Fruit fly (Drosophila melanogaster) whole organism, larva: ENCODE measurements around the gene NFAT.

Source experiments
- noc ChIP-seq: fragments of 200-800 bp; sonication (Bioruptor generic); optimal IDR thresholded peaks from 3 replicates; lab custom pipeline; 2019; ENCODE audit warnings: missing biosample characterization, mild to moderate bottlenecking, missing genetic modification characterization, moderate library complexity

The NFAT gene

DNA sequence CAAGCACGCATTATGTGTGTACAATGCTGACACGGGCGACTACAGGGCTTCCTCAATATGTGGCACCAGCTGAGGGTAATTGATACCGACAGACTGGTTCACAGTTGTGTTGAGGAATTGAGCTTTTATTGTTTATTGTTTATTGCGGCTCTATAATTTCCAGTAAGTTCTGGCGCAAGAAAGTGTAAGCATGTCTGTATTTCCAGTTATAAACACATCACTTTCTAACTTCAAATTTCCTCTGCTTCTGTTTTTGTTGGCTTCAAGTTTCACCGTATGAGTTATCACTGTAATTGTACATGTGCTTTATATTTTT lies 2.0 kb downstream of the NFAT start:
- peak; percentile 71 for TF ChIP-seq noc (tag; lab: Kevin White, UChicago)

DNA sequence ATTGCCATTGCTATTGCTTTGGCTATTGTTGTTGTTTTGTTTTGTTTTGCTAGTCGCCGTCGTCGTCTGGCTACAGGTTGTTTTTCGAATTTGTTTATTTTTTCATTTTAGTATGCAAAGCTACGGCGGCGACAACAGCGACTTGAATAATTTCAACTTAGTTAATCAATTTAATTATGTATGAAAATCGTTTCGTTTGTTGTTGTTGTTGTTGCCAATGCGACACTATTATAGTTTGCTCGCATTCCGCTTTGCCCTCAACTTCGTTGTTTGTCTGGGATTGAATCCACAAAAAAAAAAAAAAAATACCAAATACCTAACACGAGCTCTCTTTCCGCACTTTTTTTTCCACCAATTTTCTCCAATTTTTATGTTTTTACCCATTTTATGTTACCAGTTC lies 3.3 kb downstream of the NFAT start:
- no peak for TF ChIP-seq noc (tag; lab: Kevin White, UChicago)

DNA sequence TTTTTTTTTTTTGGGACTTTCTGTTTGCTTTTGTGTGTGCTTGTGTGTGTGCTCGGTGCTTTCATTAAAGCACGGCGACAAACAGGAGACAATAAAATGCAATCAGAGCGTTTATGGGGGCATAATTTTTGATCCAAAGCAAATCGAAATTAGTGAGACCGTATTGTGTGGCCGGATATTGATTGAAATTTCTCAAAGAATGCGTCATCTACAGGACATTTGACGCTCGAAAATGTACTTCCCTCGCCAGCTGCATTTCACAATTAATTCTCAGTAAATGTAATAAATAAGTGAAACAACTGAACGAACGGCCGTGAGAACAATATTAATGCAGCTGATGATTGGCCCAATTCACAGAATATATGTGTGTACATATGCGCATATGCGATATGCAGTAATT lies 4.9 kb downstream of the NFAT start:
- TF ChIP-seq noc (tag; lab: Kevin White, UChicago) = no peak

DNA sequence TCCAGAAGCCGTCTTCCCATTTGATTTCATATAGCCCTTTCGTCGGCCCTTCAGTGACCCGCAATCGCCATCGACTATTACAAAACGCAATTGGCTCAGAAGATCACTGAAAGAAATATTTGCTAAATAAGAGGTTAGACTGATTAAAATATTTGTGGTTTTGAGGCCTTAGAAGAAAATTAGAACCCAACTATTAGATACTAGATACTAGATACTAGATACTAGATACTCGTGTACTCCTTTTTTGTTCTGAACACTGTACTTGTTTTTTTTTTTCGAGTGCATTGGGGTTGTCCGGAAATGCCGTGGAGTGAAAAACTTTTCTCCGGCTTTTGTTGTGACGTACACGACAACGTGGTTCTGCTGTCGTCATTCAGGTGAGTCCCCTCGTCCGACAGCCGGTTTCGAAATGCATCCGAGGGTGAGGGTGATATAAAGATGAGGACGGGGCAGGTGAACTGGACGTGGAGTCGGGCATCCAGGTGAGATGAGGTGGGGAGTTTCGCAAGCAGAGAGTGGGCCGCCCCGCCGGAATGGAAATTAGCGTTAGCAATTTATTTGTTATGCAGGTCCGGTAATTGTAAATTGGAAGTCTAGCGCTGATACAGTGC lies 5.8 kb downstream of the NFAT start:
- no peak for TF ChIP-seq noc (tag; lab: Kevin White, UChicago)

DNA sequence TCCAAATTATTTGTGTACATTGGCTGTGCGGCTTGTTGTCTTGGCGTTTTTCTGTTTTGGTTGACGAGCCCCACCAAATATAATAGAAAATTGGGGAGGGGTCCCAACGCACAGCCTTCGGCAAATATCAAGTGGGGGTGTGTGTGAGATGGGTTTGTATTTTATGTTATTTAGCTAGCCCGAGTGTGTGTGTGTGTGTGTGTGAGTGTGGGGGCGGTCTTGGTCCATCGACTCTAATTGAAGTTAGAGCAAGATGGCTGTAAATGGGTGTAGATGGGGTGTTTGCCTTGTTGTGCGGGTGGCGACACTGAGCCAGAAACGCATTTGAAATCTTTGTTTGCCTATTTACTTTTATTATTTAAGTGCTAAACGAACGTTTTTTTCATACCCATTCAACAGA lies 8.1 kb downstream of the NFAT start:
- peak; percentile 12 for TF ChIP-seq noc (tag; lab: Kevin White, UChicago)

DNA sequence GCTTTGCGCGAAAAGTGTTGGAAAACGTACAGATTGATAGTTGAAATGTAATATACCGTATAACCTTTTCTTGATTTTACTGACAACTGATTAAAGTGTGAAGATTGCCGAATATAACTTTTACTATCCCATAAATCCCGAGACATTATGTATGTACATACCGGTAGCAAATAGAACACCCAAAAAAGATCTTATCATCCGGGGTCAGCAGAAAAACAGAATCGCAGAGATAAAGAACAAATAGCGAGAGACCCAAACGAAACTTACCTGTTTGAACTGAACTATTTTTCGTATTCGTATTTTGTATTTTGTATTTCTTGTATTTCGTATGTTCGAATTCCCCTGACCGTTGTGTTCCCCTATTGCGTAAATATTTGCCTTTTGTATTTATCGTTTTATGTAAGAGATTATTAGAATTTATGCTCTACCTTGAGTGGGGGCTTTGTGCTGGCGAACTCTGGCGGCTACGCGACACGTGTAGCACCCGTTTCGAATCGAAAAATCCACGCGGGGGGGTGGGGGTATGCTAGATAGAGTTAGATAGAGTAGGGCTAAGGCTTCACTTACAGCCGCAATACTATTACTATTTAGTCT lies 8.8 kb downstream of the NFAT start:
- no peak for TF ChIP-seq noc (tag; lab: Kevin White, UChicago)

DNA sequence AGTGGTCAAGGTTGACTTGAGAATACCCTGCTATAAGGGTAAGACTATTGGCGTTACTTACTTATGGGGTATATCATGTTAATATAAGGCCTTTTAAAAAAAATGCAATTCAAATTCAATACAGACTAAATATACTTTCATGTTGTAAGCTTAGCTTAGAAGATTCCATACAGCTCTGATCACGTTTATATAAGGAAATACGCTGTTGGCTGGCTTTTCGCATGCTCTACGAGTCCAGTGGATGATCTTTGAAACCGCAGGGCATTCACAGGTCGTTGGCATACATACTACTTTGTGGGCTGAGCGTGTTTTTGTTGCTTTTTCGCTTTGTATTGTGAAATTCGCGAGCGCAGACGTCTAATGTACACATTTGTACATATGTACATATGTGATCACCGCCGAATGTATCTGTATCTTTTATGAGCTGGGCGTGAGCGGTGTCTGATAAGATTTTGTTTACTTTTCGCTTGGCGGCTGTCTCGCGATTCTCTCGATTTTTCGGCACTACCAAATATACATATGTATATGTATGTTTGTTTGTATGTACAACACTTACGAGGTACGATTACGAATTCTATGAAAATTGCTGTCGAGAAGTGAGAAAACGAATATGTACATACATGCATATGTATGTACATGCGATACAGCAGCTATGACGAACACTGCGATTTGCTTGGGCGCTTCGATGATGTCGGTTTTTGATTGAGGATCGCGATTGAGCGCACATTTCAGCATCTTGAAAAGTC lies 9.9 kb downstream of the NFAT start:
- TF ChIP-seq noc (tag; lab: Kevin White, UChicago) = peak; percentile 91

DNA sequence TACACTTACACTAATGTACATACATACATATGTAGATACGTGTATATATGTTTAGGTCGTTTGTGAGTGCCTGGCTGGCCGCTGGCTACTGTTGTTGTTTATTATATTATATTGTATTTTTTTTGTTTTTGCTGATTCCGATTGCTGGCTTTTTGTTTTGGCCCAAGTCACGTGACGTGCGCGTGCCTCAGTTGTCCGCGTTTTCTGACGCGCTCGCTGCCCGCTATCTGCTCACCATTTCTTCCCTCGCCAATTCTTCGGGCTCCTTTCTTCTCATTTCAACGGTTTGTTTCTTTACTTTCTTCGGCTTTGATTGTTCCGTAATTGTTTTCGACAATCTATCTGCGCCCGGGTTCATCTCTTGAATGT lies 10.4 kb downstream of the NFAT start:
- TF ChIP-seq noc (tag; lab: Kevin White, UChicago) = no peak

DNA sequence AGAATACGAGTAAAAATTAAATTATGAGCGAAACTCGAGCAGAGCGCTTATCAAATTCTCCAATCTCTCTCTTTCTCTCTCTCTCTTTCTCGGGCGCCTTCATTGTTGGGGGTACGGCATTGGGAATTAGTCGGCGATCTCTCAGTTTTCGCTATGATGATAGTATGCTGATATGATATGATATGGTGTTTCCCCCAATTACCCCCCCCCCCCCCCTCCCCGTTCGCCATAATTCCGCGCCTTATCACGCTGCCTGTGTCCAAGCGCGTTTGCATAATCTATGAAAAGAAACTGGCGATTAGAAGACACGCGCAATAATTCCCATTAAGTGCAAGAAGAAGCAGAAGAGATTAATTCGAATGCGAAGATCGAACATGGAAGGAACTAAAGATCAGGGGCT lies 12.3 kb downstream of the NFAT start:
- peak; percentile 57 for TF ChIP-seq noc (tag; lab: Kevin White, UChicago)

DNA sequence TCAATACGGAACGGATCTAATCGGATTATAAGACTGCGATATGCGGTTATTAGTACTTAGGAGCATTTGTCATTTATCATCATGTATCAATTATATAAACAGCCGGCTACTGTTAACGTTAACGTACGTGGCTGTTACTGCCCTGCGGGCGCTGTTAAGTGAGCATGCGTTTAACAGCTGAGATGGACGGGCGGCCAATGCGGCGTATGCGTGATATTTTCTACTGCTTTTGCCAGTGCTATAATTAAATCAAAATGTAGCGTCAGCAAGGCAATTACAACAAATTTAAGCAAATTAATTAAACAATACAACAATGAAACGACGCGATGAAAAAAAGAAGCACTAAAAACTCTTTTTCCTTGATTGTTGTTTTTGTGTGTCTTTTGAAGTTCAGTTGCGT lies 13.0 kb downstream of the NFAT start:
- no peak for TF ChIP-seq noc (tag; lab: Kevin White, UChicago)

DNA sequence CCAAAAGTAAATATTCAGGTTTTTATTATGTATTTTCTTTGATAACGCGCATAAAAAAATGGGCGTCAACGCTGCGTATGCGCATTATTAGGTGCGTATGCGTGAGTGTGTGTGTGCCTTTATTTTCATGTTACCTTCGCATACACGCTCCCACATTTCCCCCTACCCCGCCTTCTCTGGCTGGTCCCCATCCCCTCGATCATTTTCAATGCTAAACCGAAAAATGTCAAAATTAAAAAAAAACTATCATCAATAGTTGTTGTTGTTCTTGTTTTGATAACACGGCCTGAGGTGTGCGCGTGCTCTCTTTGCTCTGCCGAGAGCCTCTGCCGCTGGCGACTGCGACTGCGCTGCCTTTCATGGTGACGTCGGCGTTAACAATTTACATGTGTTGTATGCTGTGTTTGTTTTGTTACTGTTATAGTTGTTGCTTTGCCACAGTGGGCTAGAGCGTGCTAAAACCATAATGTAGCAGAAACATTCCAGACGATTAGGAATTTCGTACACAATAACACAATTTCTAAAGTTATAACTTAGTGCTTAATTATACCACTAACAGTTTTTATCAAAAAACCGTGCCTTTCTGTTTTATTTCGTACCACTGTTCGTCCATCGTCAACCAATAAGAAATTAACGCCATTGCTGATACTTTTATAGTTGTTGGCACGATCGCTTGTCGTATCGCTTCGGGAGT lies 15.6 kb downstream of the NFAT start:
- TF ChIP-seq noc (tag; lab: Kevin White, UChicago) = peak; percentile 95

DNA sequence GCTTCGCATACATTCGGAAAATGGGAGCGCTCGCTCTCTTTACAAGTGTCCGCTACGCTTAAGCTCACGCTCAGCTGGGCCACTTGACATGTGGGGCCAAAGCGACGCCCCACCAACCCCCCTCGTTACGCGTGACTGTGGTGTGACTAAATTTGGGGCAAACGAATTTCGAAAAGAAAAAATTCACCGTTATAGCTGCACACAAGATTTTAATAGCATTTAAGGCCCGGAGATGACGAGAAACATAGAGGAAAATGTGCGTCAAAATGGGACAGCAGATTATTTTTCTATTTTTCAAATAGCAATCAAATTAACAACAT lies 16.1 kb downstream of the NFAT start:
- TF ChIP-seq noc (tag; lab: Kevin White, UChicago) = no peak

DNA sequence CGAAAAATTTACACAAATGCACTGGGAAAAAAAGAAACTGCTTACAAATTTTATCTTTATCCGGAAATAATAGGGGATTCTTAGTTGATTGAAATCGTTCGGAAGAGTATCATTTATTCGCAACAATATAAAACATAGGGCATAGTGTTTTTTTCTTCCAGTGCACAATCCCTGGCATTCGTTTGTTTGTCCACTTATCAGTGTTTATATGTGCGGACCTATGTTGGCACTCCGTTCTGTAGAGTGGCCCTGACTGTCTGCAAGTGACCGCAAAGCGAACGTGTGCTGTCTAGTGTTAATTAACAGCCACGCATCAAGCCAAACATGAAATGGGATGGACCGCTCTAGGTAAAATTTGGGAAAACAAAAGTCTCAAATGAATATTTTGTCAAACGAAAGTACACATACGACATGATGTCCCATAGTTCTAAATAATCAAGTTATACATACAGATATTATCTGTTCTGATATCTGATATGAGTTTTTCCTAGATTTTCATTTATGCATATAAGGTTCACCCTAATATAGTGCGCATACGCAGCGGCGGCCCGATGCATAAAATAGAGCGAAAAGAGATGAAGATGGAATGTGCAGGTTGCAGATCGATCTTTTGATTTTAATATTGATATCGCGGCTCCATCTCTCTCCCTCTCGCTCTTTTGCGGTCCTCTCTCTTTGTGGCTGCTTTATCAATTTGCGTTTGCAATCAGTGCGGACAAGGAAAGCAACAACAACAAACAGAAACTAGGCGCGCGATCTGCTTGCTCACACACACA lies 16.8 kb downstream of the NFAT start:
- peak; percentile 93 for TF ChIP-seq noc (tag; lab: Kevin White, UChicago)

DNA sequence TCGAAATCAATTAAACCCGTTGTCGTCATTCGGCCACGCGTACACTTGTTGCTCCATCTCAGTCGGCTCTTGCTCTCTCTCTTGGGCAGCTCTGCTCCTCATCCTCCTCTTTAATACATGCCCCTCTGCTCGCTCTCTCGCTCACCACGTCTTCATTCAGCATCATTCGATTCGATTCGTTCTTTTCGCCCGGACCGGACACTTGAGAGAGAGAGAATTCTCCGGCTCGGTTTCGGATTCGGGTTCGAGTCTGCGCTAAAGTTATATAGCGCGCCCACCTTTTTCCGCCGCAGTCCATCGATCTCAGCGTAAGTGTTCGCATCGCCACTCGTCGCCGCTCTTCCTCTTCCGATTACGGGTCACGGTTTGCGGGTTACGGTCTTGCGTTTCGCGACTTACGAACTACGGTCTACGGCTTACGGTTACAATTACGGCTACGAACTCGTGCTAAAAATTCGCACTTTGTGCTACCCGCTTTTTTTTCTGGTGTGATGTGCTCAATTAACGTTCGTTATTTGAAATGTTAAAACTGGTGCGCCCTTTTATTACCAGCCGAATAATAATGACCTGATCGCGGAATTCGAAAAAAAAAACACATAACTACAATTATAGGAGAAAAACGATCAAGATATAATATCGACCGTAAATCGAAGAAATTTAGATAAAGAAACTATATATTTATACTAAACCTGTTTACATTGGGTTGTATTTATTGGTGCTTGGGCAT lies 17.5 kb downstream of the NFAT start:
- TF ChIP-seq noc (tag; lab: Kevin White, UChicago) = no peak

DNA sequence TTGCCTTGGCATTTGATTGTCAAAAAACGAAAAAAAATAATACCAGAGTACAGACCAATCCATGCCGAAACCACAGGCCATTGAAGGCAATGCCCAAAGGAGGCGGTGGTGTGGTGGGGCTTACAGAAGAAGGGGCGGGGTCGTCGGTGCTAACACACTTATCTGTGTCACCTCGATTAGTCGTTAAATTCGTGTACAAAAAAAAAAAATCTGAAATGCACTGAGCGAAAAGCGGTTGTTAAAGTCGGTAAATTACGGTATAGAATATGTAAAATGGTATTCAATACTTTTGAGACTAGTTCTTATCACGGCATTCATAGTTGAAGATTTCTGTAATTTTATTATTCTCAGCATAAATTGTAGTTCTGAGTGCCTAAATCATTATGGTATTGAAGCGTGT lies 19.4 kb downstream of the NFAT start:
- TF ChIP-seq noc (tag; lab: Kevin White, UChicago) = no peak
